Fruit fly (Drosophila melanogaster) whole organism, embryonic: ENCODE data around the gene IntS10.
A peak's percentile ranks its signal among the peaks of the same experiment; 100 is the strongest.

Experiments used
- Awh ChIP-seq: fragments of 200-800 bp; sonication (Bioruptor generic); IDR thresholded peaks from 2 replicates; pipeline ENCODE4, ENCODE4 v1.3.6; 2022; ENCODE audit warnings: missing biosample characterization, missing genetic modification characterization
- BtbVII ChIP-seq: fragments of 200-800 bp; sonication (Bioruptor generic); optimal IDR thresholded peaks from 3 replicates; lab custom pipeline; 2017; ENCODE audit warnings: missing biosample characterization, mild to moderate bottlenecking, missing genetic modification characterization
- CG10147 ChIP-seq: fragments of 200-800 bp; sonication (Bioruptor generic); optimal IDR thresholded peaks from 2 replicates; lab custom pipeline; 2019; ENCODE audit warnings: missing biosample characterization, mild to moderate bottlenecking, missing genetic modification characterization, moderate library complexity
- CG11695 ChIP-seq: fragments of 200-800 bp; sonication (Bioruptor generic); IDR thresholded peaks from 3 replicates; pipeline ENCODE4 v1.3.6; 2022; ENCODE audit warnings: missing biosample characterization, missing genetic modification characterization
- CG11723 ChIP-seq: fragments of 200-800 bp; sonication (Bioruptor generic); optimal IDR thresholded peaks from 2 replicates; lab custom pipeline; 2017; ENCODE audit warnings: missing biosample characterization, mild to moderate bottlenecking, missing genetic modification characterization
- CG14667 ChIP-seq: fragments of 200-800 bp; sonication (Bioruptor generic); IDR thresholded peaks from 2 replicates; pipeline ENCODE4 v1.3.6; 2022; ENCODE audit warnings: missing biosample characterization, missing genetic modification characterization
- CG1529 ChIP-seq: fragments of 200-800 bp; sonication (Bioruptor generic); optimal IDR thresholded peaks from 3 replicates; lab custom pipeline; 2018; ENCODE audit warnings: missing biosample characterization, missing genetic modification characterization
- CG15696 ChIP-seq: fragments of 200-800 bp; sonication (Bioruptor generic); optimal IDR thresholded peaks from 2 replicates; lab custom pipeline; 2019; ENCODE audit warnings: missing biosample characterization, mild to moderate bottlenecking, missing genetic modification characterization, moderate library complexity
- CG17359 ChIP-seq: fragments of 200-800 bp; sonication (Bioruptor generic); optimal IDR thresholded peaks from 3 replicates; lab custom pipeline; 2018; ENCODE audit warnings: missing biosample characterization, mild to moderate bottlenecking, missing genetic modification characterization, moderate library complexity
- CG17912 ChIP-seq: fragments of 200-800 bp; sonication (Bioruptor generic); optimal IDR thresholded peaks from 2 replicates; lab custom pipeline; 2018; ENCODE audit warnings: missing biosample characterization, mild to moderate bottlenecking, missing genetic modification characterization
- CG18262 ChIP-seq: fragments of 200-800 bp; optimal IDR thresholded peaks from 3 replicates; lab custom pipeline; 2019; ENCODE audit warnings: missing biosample characterization, mild to moderate bottlenecking, missing genetic modification characterization, moderate library complexity
- CG2875 ChIP-seq: fragments of 200-800 bp; sonication (Bioruptor generic); optimal IDR thresholded peaks from 2 replicates; lab custom pipeline; 2017; ENCODE audit warnings: missing biosample characterization, mild to moderate bottlenecking, missing genetic modification characterization, missing genetic modification reagents
- CG31224 ChIP-seq: fragments of 200-800 bp; sonication (Bioruptor generic); IDR thresholded peaks from 2 replicates; pipeline ENCODE4 v1.3.6; 2022; ENCODE audit warnings: missing biosample characterization, missing genetic modification characterization
- CG42726 ChIP-seq: fragments of 200-800 bp; sonication (Bioruptor generic); IDR thresholded peaks from 2 replicates; pipeline ENCODE4 v1.3.6; 2022; ENCODE audit warnings: missing biosample characterization, missing genetic modification characterization; ENCODE audit not compliant: partially characterized antibody
- CG4617 ChIP-seq: fragments of 200-800 bp; sonication (Bioruptor generic); optimal IDR thresholded peaks from 3 replicates; lab custom pipeline; 2016; ENCODE audit warnings: missing biosample characterization, missing genetic modification characterization, borderline replicate concordance
- CG4707 ChIP-seq: fragments of 200-800 bp; sonication (Bioruptor generic); optimal IDR thresholded peaks from 2 replicates; lab custom pipeline; 2018; ENCODE audit warnings: missing biosample characterization, mild to moderate bottlenecking, missing genetic modification characterization, moderate library complexity
- CG6765 ChIP-seq: fragments of 200-800 bp; sonication (Bioruptor generic); optimal IDR thresholded peaks from 3 replicates; lab custom pipeline; 2017; ENCODE audit warnings: missing biosample characterization, mild to moderate bottlenecking, missing genetic modification characterization
- CG6791 ChIP-seq: fragments of 200-800 bp; sonication (Bioruptor generic); IDR thresholded peaks from 3 replicates; pipeline ENCODE4 v1.3.6; 2022; ENCODE audit warnings: missing biosample characterization, missing genetic modification characterization; ENCODE audit not compliant: partially characterized antibody
- CG7271 ChIP-seq: fragments of 200-800 bp; sonication (Bioruptor generic); optimal IDR thresholded peaks from 2 replicates; lab custom pipeline; 2018; ENCODE audit warnings: missing biosample characterization, mild to moderate bottlenecking, missing genetic modification characterization, moderate library complexity
- CG8765 ChIP-seq: fragments of 200-800 bp; sonication (Bioruptor generic); IDR thresholded peaks from 2 replicates; pipeline ENCODE4 v1.3.6; 2022; ENCODE audit warnings: missing biosample characterization, missing genetic modification characterization
- Camta ChIP-seq: fragments of 200-800 bp; sonication (Bioruptor generic); optimal IDR thresholded peaks from 2 replicates; lab custom pipeline; 2016; ENCODE audit warnings: missing biosample characterization, missing genetic modification characterization
- Dbx ChIP-seq: fragments of 200-800 bp; sonication (Bioruptor generic); IDR thresholded peaks from 3 replicates; pipeline ENCODE4 v1.3.6; 2022; ENCODE audit warnings: missing biosample characterization, missing genetic modification characterization
- Dek ChIP-seq: fragments of 200-800 bp; sonication (Bioruptor generic); optimal IDR thresholded peaks from 3 replicates; lab custom pipeline; 2019; ENCODE audit warnings: missing biosample characterization, mild to moderate bottlenecking, missing genetic modification characterization, moderate library complexity
- Dll ChIP-seq: fragments of 200-800 bp; sonication (Bioruptor generic); IDR thresholded peaks from 4 replicates; pipeline ENCODE4 v1.3.6; 2022; ENCODE audit warnings: missing biosample characterization, missing genetic modification characterization; ENCODE audit not compliant: partially characterized antibody
- Gug ChIP-seq: fragments of 200-800 bp; sonication (Bioruptor generic); IDR thresholded peaks from 4 replicates; pipeline ENCODE4 v1.3.6; 2022; ENCODE audit warnings: missing biosample characterization, missing genetic modification characterization
- H15 ChIP-seq: fragments of 200-800 bp; sonication (Bioruptor generic); IDR thresholded peaks from 3 replicates; pipeline ENCODE4 v1.3.6; 2022; ENCODE audit warnings: missing biosample characterization, missing genetic modification characterization
- HLH3B ChIP-seq: fragments of 200-800 bp; sonication (Bioruptor generic); IDR thresholded peaks from 2 replicates; pipeline ENCODE4 v1.3.6; 2022; ENCODE audit warnings: missing biosample characterization, missing genetic modification characterization
- Hr78 ChIP-seq, 2 experiments: fragments of 200-800 bp in 1 of 2; fragments of >200 bp in 1 of 2; sonication (Bioruptor generic) in 1 of 2; optimal IDR thresholded peaks; 2 replicates each; lab custom pipeline; 2017 to 2019; ENCODE audit warnings: missing biosample characterization in 2 of 2, missing genetic modification characterization in 2 of 2, mild to moderate bottlenecking in 1 of 2, moderate library complexity in 1 of 2
- Kr ChIP-seq: fragments of 200-800 bp; sonication (Bioruptor generic); optimal IDR thresholded peaks from 2 replicates; lab custom pipeline; 2017; ENCODE audit warnings: missing biosample characterization, mild to moderate bottlenecking, missing genetic modification characterization
- Poxn ChIP-seq: fragments of 200-800 bp; sonication (Bioruptor generic); IDR thresholded peaks from 2 replicates; pipeline ENCODE4 v1.3.6; 2022; ENCODE audit warnings: missing biosample characterization, missing genetic modification characterization
- Ravus ChIP-seq: fragments of 200-800 bp; sonication (Bioruptor generic); IDR thresholded peaks from 2 replicates; pipeline ENCODE4 v1.3.6; 2022; ENCODE audit warnings: missing biosample characterization, missing genetic modification characterization
- Trl ChIP-seq, 3 experiments: fragments of >200 bp in 2 of 3; fragments of 200-800 bp in 1 of 3; sonication (Bioruptor generic) in 1 of 3; optimal IDR thresholded peaks; 2 replicates in 1 of 3; 3 replicates in 2 of 3; lab custom pipeline; 2016 to 2017; ENCODE audit warnings: missing biosample characterization in 1 of 3, missing genetic modification characterization in 1 of 3
- abd-A ChIP-seq: fragments of 200-800 bp; sonication (Bioruptor generic); optimal IDR thresholded peaks from 3 replicates; lab custom pipeline; 2019; ENCODE audit warnings: missing biosample characterization, mild to moderate bottlenecking, missing genetic modification characterization, moderate library complexity
- chif ChIP-seq, 2 experiments: fragments of 200-800 bp; sonication (Bioruptor generic); optimal IDR thresholded peaks; 3 replicates each; lab custom pipeline; 2016; ENCODE audit warnings: missing biosample characterization in 2 of 2, missing genetic modification characterization in 2 of 2
- dmrt11E ChIP-seq: fragments of 200-800 bp; sonication (Bioruptor generic); optimal IDR thresholded peaks from 3 replicates; lab custom pipeline; 2018; ENCODE audit warnings: missing biosample characterization, mild to moderate bottlenecking, missing genetic modification characterization, moderate library complexity
- fu2 ChIP-seq: fragments of 200-800 bp; sonication (Bioruptor generic); optimal IDR thresholded peaks from 2 replicates; lab custom pipeline; 2016; ENCODE audit warnings: missing biosample characterization, missing genetic modification characterization
- gro ChIP-seq: fragments of 200-800 bp; sonication (Bioruptor generic); optimal IDR thresholded peaks from 2 replicates; lab custom pipeline; 2016; ENCODE audit warnings: missing biosample characterization, missing genetic modification characterization
- hbn ChIP-seq: fragments of 200-800 bp; sonication (Bioruptor generic); IDR thresholded peaks from 2 replicates; pipeline ENCODE4 v1.3.6; 2022; ENCODE audit warnings: missing biosample characterization, missing genetic modification characterization; ENCODE audit not compliant: partially characterized antibody
- ind ChIP-seq: fragments of 200-800 bp; sonication (Bioruptor generic); optimal IDR thresholded peaks from 3 replicates; lab custom pipeline; 2016; ENCODE audit warnings: missing biosample characterization, missing genetic modification characterization
- jumu ChIP-seq: fragments of 200-800 bp; sonication (Bioruptor generic); optimal IDR thresholded peaks from 3 replicates; lab custom pipeline; 2016; ENCODE audit warnings: missing biosample characterization, missing genetic modification characterization
- kah ChIP-seq: fragments of 200-800 bp; sonication (Bioruptor generic); optimal IDR thresholded peaks from 2 replicates; lab custom pipeline; 2018; ENCODE audit warnings: missing biosample characterization, mild to moderate bottlenecking, missing genetic modification characterization
- nerfin-1 ChIP-seq: fragments of 200-800 bp; sonication (Bioruptor generic); optimal IDR thresholded peaks from 3 replicates; lab custom pipeline; 2019; ENCODE audit warnings: missing biosample characterization, mild to moderate bottlenecking, missing genetic modification characterization, moderate library complexity
- nerfin-2 ChIP-seq: fragments of 200-800 bp; sonication (Bioruptor generic); IDR thresholded peaks from 2 replicates; pipeline ENCODE4 v1.3.6; 2022; ENCODE audit warnings: missing biosample characterization, missing genetic modification characterization; ENCODE audit not compliant: partially characterized antibody
- phol ChIP-seq: fragments of 200-800 bp; sonication (Bioruptor generic); optimal IDR thresholded peaks from 3 replicates; lab custom pipeline; 2018; ENCODE audit warnings: missing biosample characterization, mild to moderate bottlenecking, missing genetic modification characterization, moderate library complexity
- pum ChIP-seq: fragments of 200-800 bp; sonication (Bioruptor generic); optimal IDR thresholded peaks from 2 replicates; lab custom pipeline; 2016; ENCODE audit warnings: missing biosample characterization, missing genetic modification characterization
- ro ChIP-seq: fragments of 200-800 bp; sonication (Bioruptor generic); IDR thresholded peaks from 2 replicates; pipeline ENCODE4 v1.3.6; 2022; ENCODE audit warnings: missing biosample characterization, missing genetic modification characterization
- sna ChIP-seq: fragments of 200-800 bp; sonication (Bioruptor generic); IDR thresholded peaks from 2 replicates; pipeline ENCODE4 v1.3.6; 2022; ENCODE audit warnings: missing biosample characterization, missing genetic modification characterization; ENCODE audit not compliant: partially characterized antibody
- tna ChIP-seq: fragments of 200-800 bp; sonication (Bioruptor generic); IDR thresholded peaks from 2 replicates; pipeline ENCODE4 v1.3.6; 2022; ENCODE audit warnings: missing biosample characterization, missing genetic modification characterization; ENCODE audit not compliant: partially characterized antibody
- vnd ChIP-seq: fragments of 200-800 bp; sonication (Bioruptor generic); IDR thresholded peaks from 3 replicates; pipeline ENCODE4 v1.3.6; 2022; ENCODE audit warnings: missing biosample characterization, missing genetic modification characterization; ENCODE audit not compliant: partially characterized antibody

The IntS10 gene

dm6 chr3L:3767825-3768224 is 38.7 kb upstream of the IntS10 start (continued):
- 0 out of 2 replicates have a peak, but pooled peaks have one; percentile 8 for TF ChIP-seq ro (GFP tag; lab: Robert Waterston, UW)
- TF ChIP-seq CG4707 (GFP tag; lab: Kevin White, UChicago): peak; percentile 56
- TF ChIP-seq CG42726 (GFP tag; lab: Robert Waterston, UW): peak; percentile 55; the same call in 1 of the 2 replicates
- no peak for TF ChIP-seq Poxn (GFP tag; lab: Robert Waterston, UW)
- TF ChIP-seq ind: peak; percentile 12
- TF ChIP-seq Ravus (GFP tag; lab: Robert Waterston, UW): no peak
- no peak for TF ChIP-seq abd-A (tag; lab: Kevin White, UChicago)
- peak; percentile 65 to 70 for TF ChIP-seq chif (GFP tag; optimal IDR thresholded peaks at IDR 0.05; lab: Kevin White, UChicago)
- TF ChIP-seq CG6791 (GFP tag; lab: Robert Waterston, UW): no peak
- peak; percentile 13 for TF ChIP-seq phol (tag; lab: Kevin White, UChicago)
- peak; percentile 70 for TF ChIP-seq CG1529 (GFP tag; lab: Kevin White, UChicago)
- TF ChIP-seq pum: peak; percentile 65
- no peak for TF ChIP-seq hbn (GFP tag; lab: Robert Waterston, UW)
- TF ChIP-seq fu2 (GFP tag; lab: Kevin White, UChicago): peak; percentile 19
- TF ChIP-seq dmrt11E (tag; lab: Kevin White, UChicago): peak; percentile 23
- TF ChIP-seq CG15696 (tag; lab: Kevin White, UChicago): no peak
- no peak for TF ChIP-seq BtbVII (GFP tag; lab: Kevin White, UChicago)
- peak; percentile 25 for TF ChIP-seq CG17359 (tag; lab: Kevin White, UChicago)
- no peak; the same call in 1 of the 2 replicates for TF ChIP-seq tna (GFP tag; lab: Robert Waterston, UW)
- TF ChIP-seq CG2875 (GFP tag; lab: Kevin White, UChicago): peak; percentile 71
- no peak for TF ChIP-seq gro (GFP tag; lab: Kevin White, UChicago)
- TF ChIP-seq Camta (GFP tag; lab: Kevin White, UChicago): peak; percentile 46
- peak; percentile 20 for TF ChIP-seq CG4617 (GFP tag; lab: Kevin White, UChicago)
- TF ChIP-seq CG8765 (GFP tag; lab: Robert Waterston, UW): no peak
- no peak for TF ChIP-seq CG7271 (tag; lab: Kevin White, UChicago)
- TF ChIP-seq Hr78 (GFP tag; optimal IDR thresholded peaks at IDR 0.05; lab: Kevin White, UChicago): no peak
- TF ChIP-seq jumu (GFP tag; lab: Kevin White, UChicago): peak; percentile 52
- peak; percentile 48; the same call in 1 of the 3 replicates for TF ChIP-seq Dbx
- peak; percentile 59 for TF ChIP-seq Awh (GFP tag; lab: Robert Waterston, UW)
- TF ChIP-seq kah: no peak
- TF ChIP-seq vnd (GFP tag; lab: Robert Waterston, UW): no peak
- no peak for TF ChIP-seq Dll
- TF ChIP-seq nerfin-2 (GFP tag; lab: Robert Waterston, UW): peak; percentile 32; the same call in 1 of the 2 replicates
- TF ChIP-seq HLH3B (GFP tag; lab: Robert Waterston, UW): peak; percentile 61
- TF ChIP-seq CG6765 (GFP tag; lab: Kevin White, UChicago): peak; percentile 14
- TF ChIP-seq Gug (GFP tag; lab: Robert Waterston, UW): peak; percentile 23; the same call in 1 of the 4 replicates
- no peak for TF ChIP-seq CG11695 (GFP tag; lab: Robert Waterston, UW)
- TF ChIP-seq Dek: peak; percentile 43
- no peak for TF ChIP-seq Kr (GFP tag; lab: Kevin White, UChicago)
- TF ChIP-seq CG17912 (GFP tag; lab: Kevin White, UChicago): peak; percentile 74
- TF ChIP-seq Trl (optimal IDR thresholded peaks at IDR 0.05; lab: Kevin White, UChicago): no peak
- TF ChIP-seq Trl (GFP tag; optimal IDR thresholded peaks at IDR 0.05; lab: Kevin White, UChicago): peak; percentile 57
- TF ChIP-seq CG11723: peak; percentile 62
- TF ChIP-seq CG10147 (GFP tag; lab: Kevin White, UChicago): no peak
- TF ChIP-seq nerfin-1 (tag; lab: Kevin White, UChicago): no peak
- TF ChIP-seq CG31224: no peak
- TF ChIP-seq sna: no peak
- TF ChIP-seq H15: 0 out of 3 replicates have a peak, but pooled peaks have one; percentile 23
- TF ChIP-seq CG14667 (GFP tag; lab: Robert Waterston, UW): peak; percentile 48
- no peak for TF ChIP-seq CG18262 (tag; lab: Kevin White, UChicago)
